Fruit fly (Drosophila melanogaster) whole organism, adult: ENCODE measurements around the gene PH4alphaMP.

Source experiments
- CG11617 ChIP-seq: fragments of 200-800 bp; sonication (Bioruptor generic); optimal IDR thresholded peaks from 2 replicates; lab custom pipeline; 2017; ENCODE audit warnings: mild to moderate bottlenecking, missing biosample characterization, missing genetic modification reagents, missing genetic modification characterization
- CG12768 ChIP-seq: fragments of 200-800 bp; sonication (Bioruptor generic); optimal IDR thresholded peaks from 2 replicates; lab custom pipeline; 2017; ENCODE audit warnings: missing biosample characterization, missing genetic modification characterization, mild to moderate bottlenecking, moderate library complexity, missing genetic modification reagents
- CG14711 ChIP-seq: fragments of 200-800 bp; sonication (Bioruptor generic); optimal IDR thresholded peaks from 2 replicates; lab custom pipeline; 2018; ENCODE audit warnings: missing biosample characterization, mild to moderate bottlenecking, missing genetic modification characterization, moderate library complexity
- CG1620 ChIP-seq: fragments of 200-800 bp; sonication (Bioruptor generic); optimal IDR thresholded peaks from 2 replicates; lab custom pipeline; 2016; ENCODE audit warnings: missing biosample characterization, missing genetic modification characterization
- CG33017 ChIP-seq: fragments of 200-800 bp; sonication (Bioruptor generic); optimal IDR thresholded peaks from 2 replicates; lab custom pipeline; 2018; ENCODE audit warnings: missing biosample characterization, mild to moderate bottlenecking, missing genetic modification characterization, moderate library complexity
- CG5204 ChIP-seq: fragments of 200-800 bp; sonication (Bioruptor generic); optimal IDR thresholded peaks from 2 replicates; lab custom pipeline; 2016; ENCODE audit warnings: missing biosample characterization, missing genetic modification characterization
- CG7045 ChIP-seq: fragments of 200-800 bp; sonication (Bioruptor generic); optimal IDR thresholded peaks from 2 replicates; lab custom pipeline; 2017; ENCODE audit warnings: missing biosample characterization, mild to moderate bottlenecking, missing genetic modification characterization
- CG7101 ChIP-seq: fragments of 200-800 bp; sonication (Bioruptor generic); optimal IDR thresholded peaks from 2 replicates; lab custom pipeline; 2018; ENCODE audit warnings: missing biosample characterization, mild to moderate bottlenecking, missing genetic modification characterization, moderate library complexity
- Clk ChIP-seq: fragments of 200-800 bp; sonication (Bioruptor generic); optimal IDR thresholded peaks from 2 replicates; lab custom pipeline; 2017; ENCODE audit warnings: missing biosample characterization, missing genetic modification characterization
- Crg-1 ChIP-seq: fragments of 200-800 bp; sonication (Bioruptor generic); optimal IDR thresholded peaks from 2 replicates; lab custom pipeline; 2016; ENCODE audit warnings: missing biosample characterization, missing genetic modification characterization
- Hr96 ChIP-seq: fragments of 200-800 bp; sonication (Bioruptor generic); optimal IDR thresholded peaks from 2 replicates; lab custom pipeline; 2016; ENCODE audit warnings: missing biosample characterization, missing genetic modification characterization
- Mnt ChIP-seq: fragments of 200-800 bp; sonication (Bioruptor generic); optimal IDR thresholded peaks from 2 replicates; lab custom pipeline; 2016; ENCODE audit warnings: missing biosample characterization, mild to moderate bottlenecking, missing genetic modification characterization
- bab1 ChIP-seq: fragments of 200-800 bp; sonication (Bioruptor generic); optimal IDR thresholded peaks from 3 replicates; lab custom pipeline; 2019; ENCODE audit warnings: missing biosample characterization, mild to moderate bottlenecking, missing genetic modification characterization, moderate library complexity
- cic ChIP-seq: fragments of 200-800 bp; sonication (Bioruptor generic); optimal IDR thresholded peaks from 2 replicates; lab custom pipeline; 2017; ENCODE audit warnings: missing biosample characterization, mild to moderate bottlenecking, missing genetic modification characterization, moderate library complexity
- cnc ChIP-seq, 2 experiments: fragments of >200 bp; optimal IDR thresholded peaks; 2 replicates each; lab custom pipeline; 2017
- kay ChIP-seq: fragments of 200-800 bp; sonication (Bioruptor generic); peaks from one replicate; lab custom pipeline; 2016; ENCODE audit warnings: missing biosample characterization, missing genetic modification characterization, borderline replicate concordance
- ovo ChIP-seq: fragments of 200-800 bp; sonication (Bioruptor generic); optimal IDR thresholded peaks from 2 replicates; lab custom pipeline; 2016; ENCODE audit warnings: missing biosample characterization, missing genetic modification characterization
- pad ChIP-seq: fragments of 200-800 bp; sonication (Bioruptor generic); optimal IDR thresholded peaks from 3 replicates; lab custom pipeline; 2017; ENCODE audit warnings: missing biosample characterization, missing genetic modification characterization, mild to moderate bottlenecking, moderate library complexity, missing genetic modification reagents
- tj ChIP-seq: fragments of 200-800 bp; sonication (Bioruptor generic); optimal IDR thresholded peaks from 3 replicates; lab custom pipeline; 2017; ENCODE audit warnings: missing biosample characterization, mild to moderate bottlenecking, missing genetic modification characterization, moderate library complexity
- toe ChIP-seq: fragments of 200-800 bp; sonication (Bioruptor generic); optimal IDR thresholded peaks from 2 replicates; lab custom pipeline; 2016; ENCODE audit warnings: missing biosample characterization, missing genetic modification characterization

The PH4alphaMP gene

DNA sequence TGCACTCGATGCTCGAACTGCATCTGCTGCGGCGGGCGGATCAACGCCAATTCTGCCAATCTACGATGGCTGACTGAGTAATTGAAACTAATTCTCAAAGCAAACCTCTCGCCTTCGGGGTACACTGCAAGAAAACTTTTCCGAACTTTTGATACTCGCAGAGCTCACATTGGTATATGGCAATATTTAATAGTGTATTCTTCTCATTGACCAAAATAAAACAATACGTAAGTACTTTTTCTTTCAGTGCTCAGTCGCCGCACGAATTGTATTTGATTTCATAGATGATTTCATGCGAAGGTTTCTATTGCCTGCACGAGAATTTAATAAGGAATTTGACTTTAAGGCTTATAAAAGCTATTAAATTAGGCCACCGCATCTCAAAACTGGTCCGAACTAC lies 29.7 kb upstream of the PH4alphaMP start:
- no peak for TF ChIP-seq pad (GFP tag; lab: Kevin White, UChicago)

dm6 chr3R:30518274-30518873 lies 22.4 kb upstream of the PH4alphaMP start:
- TF ChIP-seq Clk (GFP tag; lab: Kevin White, UChicago) (no peak), tj (no peak), ovo (no peak), CG5204 (no peak), bab1 (no peak), CG11617 (GFP tag; lab: Kevin White, UChicago) (no peak), CG7101 (tag; lab: Kevin White, UChicago) (no peak), Mnt (GFP tag; lab: Kevin White, UChicago) (no peak), toe (GFP tag; lab: Kevin White, UChicago) (no peak), CG14711 (tag; lab: Kevin White, UChicago) (no peak), pad (GFP tag; lab: Kevin White, UChicago) (no peak)

- TF ChIP-seq Crg-1 (GFP tag; lab: Kevin White, UChicago) (no peak), ovo (no peak), CG33017 (tag; lab: Kevin White, UChicago) (no peak), CG1620 (GFP tag; lab: Kevin White, UChicago) (no peak), CG5204 (no peak), cic (GFP tag; lab: Kevin White, UChicago) (no peak), CG12768 (GFP tag; lab: Kevin White, UChicago) (no peak), kay (GFP tag; lab: Kevin White, UChicago) (no peak), bab1 (no peak), Clk (GFP tag; lab: Kevin White, UChicago) (no peak), Hr96 (no peak), CG7045 (no peak), Mnt (GFP tag; lab: Kevin White, UChicago) (no peak), tj (no peak), pad (GFP tag; lab: Kevin White, UChicago) (no peak), CG7101 (tag; lab: Kevin White, UChicago) (no peak)
These were observed 18.4 kb upstream of the PH4alphaMP start, which contains the start of the genes CG31524 and CG9698 for dm6 chr3R:30514255-30514827. Gene CG31524 (minus strand): TSS chr3R:30514355. Gene CG9698 (plus strand): TSS chr3R:30514777.

DNA sequence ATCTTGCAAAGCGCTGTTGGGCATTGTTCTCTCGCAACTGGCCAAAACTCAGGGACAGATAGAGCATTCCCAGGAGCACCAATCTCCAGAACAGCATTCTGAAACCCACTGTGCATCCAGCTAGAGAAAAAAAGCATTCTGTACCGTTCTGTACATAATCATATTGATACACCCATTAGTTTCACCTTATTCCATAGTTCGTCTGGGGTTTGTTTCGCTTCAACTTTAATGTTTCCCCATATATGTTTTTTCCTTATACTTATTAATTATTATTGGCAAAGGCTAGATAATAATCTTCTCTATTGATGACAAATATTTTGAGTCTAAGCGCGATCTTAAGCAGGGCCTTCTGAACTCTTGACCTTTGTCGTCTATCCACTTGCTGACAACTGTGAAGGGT lies 16.2 kb upstream of the PH4alphaMP start, which contains the start of gene PH4alphaNE2:
TSS of gene PH4alphaNE2 (minus strand) at position 101 of the 400 bp plus-strand sequence.
- TF ChIP-seq bab1 (no peak), tj (no peak), cic (GFP tag; lab: Kevin White, UChicago) (no peak), CG12768 (GFP tag; lab: Kevin White, UChicago) (no peak), CG33017 (tag; lab: Kevin White, UChicago) (no peak), CG7101 (tag; lab: Kevin White, UChicago) (no peak), Crg-1 (GFP tag; lab: Kevin White, UChicago) (no peak), pad (GFP tag; lab: Kevin White, UChicago) (no peak), cnc (optimal IDR thresholded peaks at IDR 0.05; lab: Kevin White, UChicago) (no peak), CG14711 (tag; lab: Kevin White, UChicago) (no peak), Hr96 (no peak), Mnt (GFP tag; lab: Kevin White, UChicago) (no peak), Clk (GFP tag; lab: Kevin White, UChicago) (no peak), CG5204 (no peak), CG7045 (no peak)

DNA sequence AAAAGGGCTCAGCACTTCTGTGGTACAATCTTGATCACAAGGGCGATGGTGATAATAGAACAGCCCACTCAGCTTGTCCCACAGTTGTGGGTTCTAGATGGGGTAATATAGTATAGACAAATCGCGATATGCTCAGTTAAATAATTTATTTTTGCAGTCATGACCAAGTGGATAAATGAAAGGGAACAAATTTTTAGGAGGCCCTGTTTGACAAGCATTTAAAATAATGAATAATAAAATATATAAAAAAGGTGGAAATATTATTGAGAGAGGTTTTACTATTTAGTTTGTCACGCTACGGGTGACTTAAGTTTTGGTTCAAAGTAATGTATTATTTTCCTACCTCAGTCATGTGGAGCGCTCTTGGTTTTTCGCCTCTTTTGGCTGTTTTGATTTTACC lies 11.8 kb upstream of the PH4alphaMP start, which contains the start of gene CG34041:
TSS of gene CG34041 (plus strand) at position 301 of the 400 bp plus-strand sequence.
- TF ChIP-seq tj = no peak
- TF ChIP-seq pad (GFP tag; lab: Kevin White, UChicago) = no peak
- TF ChIP-seq ovo = no peak
- TF ChIP-seq Mnt (GFP tag; lab: Kevin White, UChicago) = no peak
- no peak for TF ChIP-seq CG7045
- TF ChIP-seq CG7101 (tag; lab: Kevin White, UChicago) = no peak
- TF ChIP-seq bab1 = no peak
- TF ChIP-seq CG14711 (tag; lab: Kevin White, UChicago) = no peak
- TF ChIP-seq toe (GFP tag; lab: Kevin White, UChicago) = no peak
- no peak for TF ChIP-seq CG5204
- no peak for TF ChIP-seq CG1620 (GFP tag; lab: Kevin White, UChicago)
- no peak for TF ChIP-seq Hr96
- no peak for TF ChIP-seq CG11617 (GFP tag; lab: Kevin White, UChicago)
- no peak for TF ChIP-seq cic (GFP tag; lab: Kevin White, UChicago)
- no peak for TF ChIP-seq kay (GFP tag; lab: Kevin White, UChicago)
- TF ChIP-seq CG12768 (GFP tag; lab: Kevin White, UChicago) = no peak
- no peak for TF ChIP-seq CG33017 (tag; lab: Kevin White, UChicago)
- TF ChIP-seq Clk (GFP tag; lab: Kevin White, UChicago) = no peak
- TF ChIP-seq Crg-1 (GFP tag; lab: Kevin White, UChicago) = no peak

DNA sequence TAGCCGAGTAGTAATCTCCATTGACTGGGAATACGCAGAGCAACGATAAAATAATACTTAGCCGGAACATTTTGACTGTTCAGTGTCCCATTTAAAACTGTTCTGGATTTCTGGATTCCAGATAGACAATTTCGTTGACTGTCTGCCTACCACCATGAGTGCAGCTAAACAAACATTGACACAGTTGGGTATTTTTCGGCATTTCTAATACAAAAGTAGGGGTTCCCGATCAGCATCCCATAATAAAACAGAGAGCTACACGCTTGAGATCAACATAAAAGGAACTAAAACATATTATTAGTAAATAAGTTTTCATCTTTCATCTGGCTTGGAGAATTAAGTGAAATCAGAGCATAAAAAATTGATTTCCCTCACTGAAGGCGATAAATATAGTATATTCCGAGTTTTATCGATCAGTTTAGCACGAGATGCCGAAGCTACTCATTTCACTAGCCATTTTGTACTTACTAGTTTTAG lies 9.6 kb upstream of the PH4alphaMP start, which contains the start of the genes PH4alphaSG1 and CG15539:
TSS of gene PH4alphaSG1 (minus strand) at position 101 of the 477 bp plus-strand sequence.
TSS of gene CG15539 (plus strand) at position 427 of the 477 bp plus-strand sequence.
- TF ChIP-seq CG12768 (GFP tag; lab: Kevin White, UChicago) = no peak
